Worm (Caenorhabditis elegans): ENCODE measurements around the gene nhr-145.

- TF ChIP-seq unc-39 (tag; optimal IDR thresholded peaks at IDR 0.05) (no peak), ceh-82 (tag; optimal IDR thresholded peaks at IDR 0.05) (no peak), fos-1 (tag; optimal IDR thresholded peaks at IDR 0.05) (no peak), aly-2 (tag; optimal IDR thresholded peaks at IDR 0.05) (no peak), jun-1 (tag; optimal IDR thresholded peaks at IDR 0.05) (no peak), hmg-11 (tag; optimal IDR thresholded peaks at IDR 0.05) (peak; percentile 95), ztf-11 (tag; optimal IDR thresholded peaks at IDR 0.05) (no peak), unc-62 (GFP tag; optimal IDR thresholded peaks at IDR 0.05) (no peak), nhr-28 (tag; optimal IDR thresholded peaks at IDR 0.05) (no peak), ceh-16 (tag; optimal IDR thresholded peaks at IDR 0.05) (no peak), pha-4 (tag; optimal IDR thresholded peaks at IDR 0.05) (peak; percentile 13)
Observed at ce11 chrV:19125812-19126211, 38.3 kb downstream of the nhr-145 start.
